Fruit fly (Drosophila melanogaster): Measurements from ENCODE around the gene Kap-alpha3.

Gene Kap-alpha3

DNA sequence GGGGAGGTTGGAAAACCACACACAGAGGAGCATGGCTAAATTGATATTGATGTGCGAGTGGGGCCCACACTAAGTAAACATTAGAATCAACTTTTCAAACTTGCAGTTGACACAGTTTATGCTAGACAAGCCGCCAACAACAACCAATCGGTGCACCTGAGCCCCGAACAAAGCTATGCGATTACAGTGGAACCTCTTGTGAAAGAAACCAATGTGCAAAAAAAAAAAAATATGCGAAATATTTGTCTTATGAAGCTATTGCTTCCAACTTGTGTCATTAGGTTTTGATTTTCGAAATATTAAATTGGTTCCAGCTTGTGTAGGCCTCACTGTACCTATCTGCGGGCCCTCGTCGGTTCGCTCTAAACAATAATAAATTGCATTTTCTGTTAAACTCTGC lies 40.8 kb upstream of the Kap-alpha3 start (continued):
- peak; percentile 80 for TF ChIP-seq gem (tag; optimal IDR thresholded peaks at IDR 0.05)
- TF ChIP-seq Pdp1 (GFP tag; optimal IDR thresholded peaks at IDR 0.05) = peak; percentile 68 to 75
- TF ChIP-seq odd (GFP tag; optimal IDR thresholded peaks at IDR 0.05) = peak; percentile 34
- peak; percentile 39 for TF ChIP-seq CG10654 (GFP tag; optimal IDR thresholded peaks at IDR 0.05)
- peak; percentile 46; the same call in 1 of the 2 replicates for TF ChIP-seq E2f2 (GFP tag; IDR thresholded peaks at IDR 0.05)
- no peak for TF ChIP-seq CG7963 (GFP tag; IDR thresholded peaks at IDR 0.05; ENCODE audit: partially characterized antibody)
- peak; percentile 50 for TF ChIP-seq tx (GFP tag; optimal IDR thresholded peaks at IDR 0.05)
- TF ChIP-seq Fer3 (tag; optimal IDR thresholded peaks at IDR 0.05) = peak; percentile 60
- no peak for TF ChIP-seq CG12744 (GFP tag; optimal IDR thresholded peaks at IDR 0.05)
- peak; percentile 78 for TF ChIP-seq CG11247 (GFP tag; IDR thresholded peaks at IDR 0.05)
- TF ChIP-seq sob (GFP tag; IDR thresholded peaks at IDR 0.05) = peak; percentile 80
- peak; percentile 28 for TF ChIP-seq CG18619 (GFP tag; optimal IDR thresholded peaks at IDR 0.05)
- TF ChIP-seq D (optimal IDR thresholded peaks at IDR 0.05) = no peak
- peak; percentile 60 for TF ChIP-seq D (GFP tag; optimal IDR thresholded peaks at IDR 0.05)
- peak; percentile 76 for TF ChIP-seq bab2 (GFP tag; optimal IDR thresholded peaks at IDR 0.05)
- TF ChIP-seq CG13287 (GFP tag; IDR thresholded peaks at IDR 0.05; ENCODE audit: partially characterized antibody) = no peak
- peak; percentile 76 for TF ChIP-seq chm (GFP tag; IDR thresholded peaks at IDR 0.05)
- TF ChIP-seq pho (GFP tag; optimal IDR thresholded peaks at IDR 0.05) = peak; percentile 35
- TF ChIP-seq Atf3 (GFP tag; optimal IDR thresholded peaks at IDR 0.05) = peak; percentile 68
- peak; percentile 69 for TF ChIP-seq E2f1 (GFP tag; IDR thresholded peaks at IDR 0.05)
- TF ChIP-seq CG12299 (tag; optimal IDR thresholded peaks at IDR 0.05) = no peak
- TF ChIP-seq ham (GFP tag; IDR thresholded peaks at IDR 0.05) = no peak
- no peak for TF ChIP-seq CG12104 (GFP tag; optimal IDR thresholded peaks at IDR 0.05)
- peak; percentile 6 for TF ChIP-seq CG15073 (GFP tag; optimal IDR thresholded peaks at IDR 0.05)
- TF ChIP-seq Spps (tag; optimal IDR thresholded peaks at IDR 0.05) = peak; percentile 18
- TF ChIP-seq sr (GFP tag; IDR thresholded peaks at IDR 0.05) = no peak; the same call in 2 of the 3 replicates
- TF ChIP-seq CG10543 (GFP tag; optimal IDR thresholded peaks at IDR 0.05) = no peak
- peak; percentile 82; the same call in 2 of the 3 replicates for TF ChIP-seq ken (GFP tag; IDR thresholded peaks at IDR 0.05)
- TF ChIP-seq CG11695 (GFP tag; IDR thresholded peaks at IDR 0.05) = peak; percentile 72; the same call in 2 of the 3 replicates
- TF ChIP-seq zfh2 (GFP tag; optimal IDR thresholded peaks at IDR 0.05) = peak; percentile 35
- peak; percentile 74 for TF ChIP-seq ATbp (GFP tag; optimal IDR thresholded peaks at IDR 0.05)
- no peak for TF ChIP-seq Sry-β (GFP tag; optimal IDR thresholded peaks at IDR 0.05)
- TF ChIP-seq CG18599 (GFP tag; optimal IDR thresholded peaks at IDR 0.05) = peak; percentile 64
- peak; percentile 80 for TF ChIP-seq Awh (GFP tag; IDR thresholded peaks at IDR 0.05)
- TF ChIP-seq CG30403 (GFP tag; optimal IDR thresholded peaks at IDR 0.05) = peak; percentile 78
- peak; percentile 59 for TF ChIP-seq CG2875 (GFP tag; optimal IDR thresholded peaks at IDR 0.05)
- TF ChIP-seq CTCF (GFP tag; optimal IDR thresholded peaks at IDR 0.05) = peak; percentile 22
- TF ChIP-seq fu2 (GFP tag; optimal IDR thresholded peaks at IDR 0.05) = peak; percentile 22
- no peak for TF ChIP-seq Opbp (GFP tag; IDR thresholded peaks at IDR 0.05; ENCODE audit: partially characterized antibody)
- TF ChIP-seq Hand (GFP tag; optimal IDR thresholded peaks at IDR 0.05) = no peak
- TF ChIP-seq org-1 (GFP tag; optimal IDR thresholded peaks at IDR 0.05) = peak; percentile 72
- no peak for TF ChIP-seq HLH4C (GFP tag; IDR thresholded peaks at IDR 0.05; ENCODE audit: partially characterized antibody)
- peak; percentile 51 for TF ChIP-seq CG1792 (GFP tag; optimal IDR thresholded peaks at IDR 0.05)
- peak; percentile 15 for TF ChIP-seq trem (tag; optimal IDR thresholded peaks at IDR 0.05)
- TF ChIP-seq Dp (GFP tag; optimal IDR thresholded peaks at IDR 0.05) = no peak
- TF ChIP-seq eve (GFP tag; optimal IDR thresholded peaks at IDR 0.05) = no peak
- TF ChIP-seq CG15269 (tag; optimal IDR thresholded peaks at IDR 0.05) = peak; percentile 71
- TF ChIP-seq CG2712 (tag; optimal IDR thresholded peaks at IDR 0.05) = peak; percentile 62
- peak; percentile 43 for TF ChIP-seq CG12155 (GFP tag; optimal IDR thresholded peaks at IDR 0.05)
- TF ChIP-seq Ada2b (GFP tag; IDR thresholded peaks at IDR 0.05) = peak; percentile 77
- peak; percentile 60 for TF ChIP-seq CG12071 (GFP tag; optimal IDR thresholded peaks at IDR 0.05)
- TF ChIP-seq CG6175 (GFP tag; IDR thresholded peaks at IDR 0.05) = 0 out of 3 replicates have a peak, but pooled peaks have one; percentile 61

Measured in whole organism, embryonic.